Fruit fly (Drosophila melanogaster) whole organism, wandering third instar larva: Measurements from ENCODE around the gene TrissinR.

Source experiments
- Abd-B ChIP-seq: fragments of >200 bp; optimal IDR thresholded peaks from 2 replicates; lab custom pipeline; 2017; ENCODE audit warnings: missing biosample characterization, missing genetic modification characterization
- CG32264 ChIP-seq: fragments of 200-800 bp; sonication (Bioruptor generic); optimal IDR thresholded peaks from 2 replicates; lab custom pipeline; 2016; ENCODE audit warnings: missing biosample characterization, missing genetic modification characterization
- CG9705 ChIP-seq: fragments of 200-800 bp; sonication (Bioruptor generic); optimal IDR thresholded peaks from 2 replicates; lab custom pipeline; 2018; ENCODE audit warnings: missing biosample characterization, mild to moderate bottlenecking, missing genetic modification characterization
- CrebA ChIP-seq: fragments of 200-800 bp; sonication (Bioruptor generic); optimal IDR thresholded peaks from 2 replicates; lab custom pipeline; 2016; ENCODE audit warnings: missing biosample characterization, mild to moderate bottlenecking, missing genetic modification characterization, borderline replicate concordance
- Dfd ChIP-seq: fragments of >200 bp; optimal IDR thresholded peaks from 2 replicates; lab custom pipeline; 2017; ENCODE audit warnings: missing biosample characterization, missing genetic modification characterization
- Dif ChIP-seq: fragments of 200-275, 200-300 bp; sonication (Bioruptor generic); optimal IDR thresholded peaks from 2 replicates; lab custom pipeline; 2018; ENCODE audit warnings: missing biosample characterization, missing genetic modification characterization; ENCODE audit not compliant: partially characterized antibody
- GATAd ChIP-seq: sonication (Bioruptor generic); optimal IDR thresholded peaks from 2 replicates; lab custom pipeline; 2016; ENCODE audit warnings: missing biosample characterization, missing genetic modification characterization
- HLH106 ChIP-seq: fragments of 200-800 bp; optimal IDR thresholded peaks from 3 replicates; lab custom pipeline; 2019; ENCODE audit warnings: missing biosample characterization, mild to moderate bottlenecking, missing genetic modification characterization, moderate library complexity
- Hr78 ChIP-seq: fragments of >200 bp; optimal IDR thresholded peaks from 2 replicates; lab custom pipeline; 2017; ENCODE audit warnings: missing biosample characterization, missing genetic modification characterization
- Hr83 ChIP-seq: fragments of 200-300 bp; sonication (Bioruptor generic); optimal IDR thresholded peaks from 2 replicates; lab custom pipeline; 2016; ENCODE audit warnings: missing biosample characterization, mild to moderate bottlenecking, missing genetic modification characterization, moderate library complexity; ENCODE audit not compliant: poor library complexity, severe bottlenecking
- Jra ChIP-seq: sonication (Bioruptor generic); optimal IDR thresholded peaks from 2 replicates; lab custom pipeline; 2016; ENCODE audit warnings: missing biosample characterization, missing genetic modification characterization
- Myc ChIP-seq: fragments of >200 bp; optimal IDR thresholded peaks from 2 replicates; lab custom pipeline; 2017
- Rel ChIP-seq, 2 experiments: fragments of 200-800 bp; sonication (Bioruptor generic) in 1 of 2; optimal IDR thresholded peaks; 2 replicates in 1 of 2; 3 replicates in 1 of 2; lab custom pipeline; 2016 to 2019; ENCODE audit warnings: mild to moderate bottlenecking in 2 of 2, missing biosample characterization in 2 of 2, missing genetic modification characterization in 2 of 2, moderate library complexity in 1 of 2
- Sp1 ChIP-seq: fragments of 200-800 bp; sonication (Bioruptor generic); optimal IDR thresholded peaks from 3 replicates; lab custom pipeline; 2019; ENCODE audit warnings: missing biosample characterization, mild to moderate bottlenecking, missing genetic modification characterization, moderate library complexity
- Vsx2 ChIP-seq: fragments of 200-300, 225-300 bp; sonication (Bioruptor generic); optimal IDR thresholded peaks from 2 replicates; lab custom pipeline; 2018; ENCODE audit warnings: missing biosample characterization, missing genetic modification characterization; ENCODE audit not compliant: partially characterized antibody
- br ChIP-seq: fragments of 200-800 bp; sonication (Bioruptor generic); optimal IDR thresholded peaks from 2 replicates; lab custom pipeline; 2016; ENCODE audit warnings: missing biosample characterization, missing genetic modification characterization
- brk ChIP-seq: fragments of 200-800 bp; sonication (Bioruptor generic); optimal IDR thresholded peaks from 2 replicates; lab custom pipeline; 2016; ENCODE audit warnings: missing biosample characterization, mild to moderate bottlenecking, missing genetic modification characterization
- dl ChIP-seq, 2 experiments: fragments of 175-275, 200-275 bp in 1 of 2; fragments of 200-275 bp in 1 of 2; sonication (Bioruptor generic); optimal IDR thresholded peaks; lab custom pipeline; 2018; ENCODE audit warnings: mild to moderate bottlenecking in 2 of 2, missing biosample characterization in 2 of 2, missing genetic modification characterization in 2 of 2, moderate library complexity in 2 of 2; ENCODE audit not compliant: partially characterized antibody in 2 of 2, insufficient read depth in 1 of 2
- dsf ChIP-seq: sonication (Bioruptor generic); optimal IDR thresholded peaks from 2 replicates; lab custom pipeline; 2016; ENCODE audit warnings: missing biosample characterization, missing genetic modification characterization, borderline replicate concordance
- ey ChIP-seq: fragments of 200-800 bp; sonication (Bioruptor generic); optimal IDR thresholded peaks from 2 replicates; lab custom pipeline; 2016; ENCODE audit warnings: missing biosample characterization, missing genetic modification characterization
- fru ChIP-seq: fragments of 200-800 bp; sonication (Bioruptor generic); optimal IDR thresholded peaks from 3 replicates; lab custom pipeline; 2016; ENCODE audit warnings: missing biosample characterization, mild to moderate bottlenecking, missing genetic modification characterization
- jim ChIP-seq: fragments of 175-275, 200-325 bp; sonication (Bioruptor generic); optimal IDR thresholded peaks from 2 replicates; lab custom pipeline; 2016; ENCODE audit warnings: missing biosample characterization, mild to moderate bottlenecking, missing genetic modification characterization
- lola ChIP-seq: fragments of >200 bp; optimal IDR thresholded peaks from 2 replicates; lab custom pipeline; 2017; ENCODE audit warnings: missing biosample characterization, missing genetic modification characterization
- pan ChIP-seq: fragments of >200 bp; optimal IDR thresholded peaks from 2 replicates; lab custom pipeline; 2017
- psq ChIP-seq: fragments of 200-800 bp; sonication (Bioruptor generic); optimal IDR thresholded peaks from 3 replicates; lab custom pipeline; 2017; ENCODE audit warnings: missing biosample characterization, mild to moderate bottlenecking, missing genetic modification characterization, moderate library complexity
- rgr ChIP-seq: fragments of 200-800 bp; sonication (Bioruptor generic); optimal IDR thresholded peaks from 3 replicates; lab custom pipeline; 2016; ENCODE audit warnings: missing biosample characterization, mild to moderate bottlenecking, missing genetic modification characterization
- sage ChIP-seq: fragments of 200-800 bp; sonication (Bioruptor generic); optimal IDR thresholded peaks from 2 replicates; lab custom pipeline; 2016; ENCODE audit warnings: missing biosample characterization, mild to moderate bottlenecking, missing genetic modification characterization
- sv ChIP-seq: fragments of 200-800 bp; sonication (Bioruptor generic); optimal IDR thresholded peaks from 3 replicates; lab custom pipeline; 2016; ENCODE audit warnings: missing biosample characterization, missing genetic modification characterization
- tai ChIP-seq: sonication (Bioruptor generic); optimal IDR thresholded peaks from 2 replicates; lab custom pipeline; 2016; ENCODE audit warnings: missing biosample characterization, missing genetic modification characterization
- usp ChIP-seq: fragments of >200 bp; optimal IDR thresholded peaks from 2 replicates; lab custom pipeline; 2017; ENCODE audit warnings: missing biosample characterization, missing genetic modification characterization
- woc ChIP-seq: sonication (Bioruptor generic); optimal IDR thresholded peaks from 2 replicates; lab custom pipeline; 2016; ENCODE audit warnings: missing biosample characterization, mild to moderate bottlenecking, missing genetic modification characterization

Gene TrissinR

dm6 chr2L:5801926-5802325 lies 21.9 kb upstream of the TrissinR start, which contains the start of the genes CG14005 and CG7239:
TSS of gene CG14005 (minus strand) at chr2L:5801975.
TSS of gene CG7239 (plus strand) at chr2L:5802220.
- TF ChIP-seq Rel (GFP tag; optimal IDR thresholded peaks at IDR 0.05; lab: Kevin White, UChicago) (no peak), Rel (tag; optimal IDR thresholded peaks at IDR 0.05; lab: Kevin White, UChicago) (peak; percentile 11), Hr83 (GFP tag; lab: Kevin White, UChicago) (no peak)

dm6 chr2L:5804077-5804476 lies 19.7 kb upstream of the TrissinR start:
- no peak for TF ChIP-seq Jra (GFP tag; lab: Kevin White, UChicago)
- no peak for TF ChIP-seq dl (GFP tag; optimal IDR thresholded peaks at IDR 0.05; lab: Kevin White, UChicago; ENCODE audit: insufficient read depth in 1 of 2, partially characterized antibody in 2 of 2)
- no peak for TF ChIP-seq fru (GFP tag; lab: Kevin White, UChicago)
- TF ChIP-seq pan: no peak
- no peak for TF ChIP-seq CG9705 (GFP tag; lab: Kevin White, UChicago)
- no peak for TF ChIP-seq HLH106 (tag; lab: Kevin White, UChicago)
- no peak for TF ChIP-seq psq (GFP tag; lab: Kevin White, UChicago)
- TF ChIP-seq jim: no peak
- no peak for TF ChIP-seq lola (GFP tag; lab: Kevin White, UChicago)
- TF ChIP-seq sv (GFP tag; lab: Kevin White, UChicago): no peak
- TF ChIP-seq tai (GFP tag; lab: Kevin White, UChicago): no peak
- no peak for TF ChIP-seq Rel (GFP tag; optimal IDR thresholded peaks at IDR 0.05; lab: Kevin White, UChicago)
- no peak for TF ChIP-seq Rel (tag; optimal IDR thresholded peaks at IDR 0.05; lab: Kevin White, UChicago)
- TF ChIP-seq brk (GFP tag; lab: Kevin White, UChicago): no peak
- TF ChIP-seq, all 38 proteins: peak for 0

- TF ChIP-seq HLH106 (tag; lab: Kevin White, UChicago) (peak; percentile 27), br (GFP tag; lab: Kevin White, UChicago) (peak; percentile 2), CrebA (GFP tag; lab: Kevin White, UChicago) (no peak), rgr (GFP tag; lab: Kevin White, UChicago) (no peak), dl (GFP tag; optimal IDR thresholded peaks at IDR 0.05; lab: Kevin White, UChicago; ENCODE audit: insufficient read depth in 1 of 2, partially characterized antibody in 2 of 2) (peak; percentile 56 to 62), jim (no peak), woc (peak; percentile 4), Dif (GFP tag; lab: Kevin White, UChicago) (peak; percentile 26)
These were observed 18.6 kb upstream of the TrissinR start, which contains the start of gene CG11034 for dm6 chr2L:5805091-5805817. TSS of gene CG11034 (plus strand) at chr2L:5805395.

dm6 chr2L:5811274-5811673 lies 12.5 kb upstream of the TrissinR start, which contains the start of gene CG43307:
TSS of gene CG43307 (plus strand) at chr2L:5811574.
- TF ChIP-seq Abd-B: no peak
- TF ChIP-seq usp: no peak
- no peak for TF ChIP-seq ey (GFP tag; lab: Kevin White, UChicago)
- no peak for TF ChIP-seq GATAd (GFP tag; lab: Kevin White, UChicago)
- no peak for TF ChIP-seq CG32264 (GFP tag; lab: Kevin White, UChicago)
- no peak for TF ChIP-seq HLH106 (tag; lab: Kevin White, UChicago)
- no peak for TF ChIP-seq CG9705 (GFP tag; lab: Kevin White, UChicago)
- TF ChIP-seq Dif (GFP tag; lab: Kevin White, UChicago): no peak
- TF ChIP-seq woc: no peak
- TF ChIP-seq sv (GFP tag; lab: Kevin White, UChicago): no peak
- no peak for TF ChIP-seq fru (GFP tag; lab: Kevin White, UChicago)
- no peak for TF ChIP-seq Rel (GFP tag; optimal IDR thresholded peaks at IDR 0.05; lab: Kevin White, UChicago)
- no peak for TF ChIP-seq Rel (tag; optimal IDR thresholded peaks at IDR 0.05; lab: Kevin White, UChicago)
- TF ChIP-seq tai (GFP tag; lab: Kevin White, UChicago): no peak
- TF ChIP-seq dsf (GFP tag; lab: Kevin White, UChicago): no peak
- no peak for TF ChIP-seq pan
- TF ChIP-seq brk (GFP tag; lab: Kevin White, UChicago): no peak
- no peak for TF ChIP-seq Vsx2 (GFP tag; lab: Kevin White, UChicago)
- TF ChIP-seq Myc: no peak
- no peak for TF ChIP-seq lola (GFP tag; lab: Kevin White, UChicago)

dm6 chr2L:5818343-5818742 lies 5.5 kb upstream of the TrissinR start, which contains the start of gene COX6CL:
TSS of gene COX6CL (minus strand) at chr2L:5818443.
- TF ChIP-seq Sp1 (GFP tag; lab: Kevin White, UChicago) (no peak), Hr78 (no peak), HLH106 (tag; lab: Kevin White, UChicago) (no peak), CG32264 (GFP tag; lab: Kevin White, UChicago) (no peak), Vsx2 (GFP tag; lab: Kevin White, UChicago) (no peak), br (GFP tag; lab: Kevin White, UChicago) (no peak), Dfd (GFP tag; lab: Kevin White, UChicago) (no peak), sage (GFP tag; lab: Kevin White, UChicago) (no peak)
